Worm (Caenorhabditis elegans) whole organism, L4 larva: ENCODE measurements around the gene mib-1.

Experiments used
- Y48G9A.11 ChIP-seq: fragments of 200-800 bp; sonication (Bioruptor generic); IDR thresholded peaks from 2 replicates; pipeline ENCODE4 v1.3.6; 2022; ENCODE audit warnings: missing genetic modification reagents, missing genetic modification characterization, missing compliant biosample characterization
- Y5F2A.4 ChIP-seq: fragments of 200-800 bp; sonication (Bioruptor generic); optimal IDR thresholded peaks from 2 replicates; lab custom pipeline; 2018; ENCODE audit warnings: mild to moderate bottlenecking, missing genetic modification characterization, missing compliant biosample characterization
- aha-1 ChIP-seq: fragments of 150-350 bp; peaks from one replicate; lab custom pipeline; 2014; ENCODE audit warnings: missing biosample characterization, missing genetic modification characterization
- gei-8 ChIP-seq: fragments of 200-800 bp; sonication (Bioruptor generic); optimal IDR thresholded peaks from 2 replicates; lab custom pipeline; 2018; ENCODE audit warnings: mild to moderate bottlenecking, missing genetic modification characterization, missing compliant biosample characterization
- nhr-237 ChIP-seq: sonication (generic microtip); optimal IDR thresholded peaks from 2 replicates; lab custom pipeline; 2017; ENCODE audit warnings: missing biosample characterization, missing genetic modification characterization
- unc-39 ChIP-seq: sonication (generic microtip); optimal IDR thresholded peaks from 2 replicates; lab custom pipeline; 2017; ENCODE audit warnings: missing biosample characterization, missing genetic modification characterization
- unc-62 ChIP-seq, 3 experiments: fragments of 150-350 bp in 1 of 3; sonication (generic microtip); optimal IDR thresholded peaks in 2 of 3; peaks in 1 of 3; 1 replicate in 1 of 3; 2 replicates in 2 of 3; lab custom pipeline; 2014 to 2017; ENCODE audit warnings: missing biosample characterization in 3 of 3, missing genetic modification characterization in 3 of 3, missing genetic modification reagents in 3 of 3, missing genotype in 1 of 3
- ztf-7 ChIP-seq: fragments of 150-350 bp; optimal IDR thresholded peaks from 2 replicates; lab custom pipeline; 2014; ENCODE audit warnings: missing biosample characterization, missing genetic modification characterization

- TF ChIP-seq aha-1, result peak; percentile 69
- no peak for TF ChIP-seq Y48G9A.11
- no peak for TF ChIP-seq gei-8
- no peak for TF ChIP-seq unc-39
- no peak for TF ChIP-seq nhr-237
- TF ChIP-seq Y5F2A.4 (GFP tag; lab: Kevin White, UChicago), result no peak
- no peak for TF ChIP-seq ztf-7 (tag; lab: Kevin White, UChicago)
- TF ChIP-seq unc-62 (GFP tag; optimal IDR thresholded peaks at IDR 0.05 in 1 of 2; lab: Kevin White, UChicago), result peak in 1 of 2 experiments; percentile 54
- no peak for TF ChIP-seq unc-62 (tag; optimal IDR thresholded peaks at IDR 0.05; lab: Kevin White, UChicago)
Observed at ce11 chrIII:11241583-11242187, 48.8 kb downstream of the mib-1 start.
